Worm (Caenorhabditis elegans) whole organism, late embryonic: ENCODE data around the gene acp-7.

ENCODE experiments used
- ceh-18 ChIP-seq: sonication (generic microtip); optimal IDR thresholded peaks from 2 replicates; lab custom pipeline; 2016; ENCODE audit warnings: missing genetic modification characterization, missing compliant biosample characterization
- ceh-31 ChIP-seq: sonication (generic microtip); optimal IDR thresholded peaks from 2 replicates; lab custom pipeline; 2016; ENCODE audit warnings: missing genetic modification characterization, missing compliant biosample characterization
- ceh-9 ChIP-seq: sonication (generic microtip); optimal IDR thresholded peaks from 2 replicates; lab custom pipeline; 2016; ENCODE audit warnings: mild to moderate bottlenecking, missing genetic modification characterization, inconsistent platforms, missing compliant biosample characterization
- dmd-4 ChIP-seq: sonication (generic microtip); optimal IDR thresholded peaks from 2 replicates; lab custom pipeline; 2016; ENCODE audit warnings: borderline replicate concordance, missing genetic modification characterization, missing compliant biosample characterization
- fkh-10 ChIP-seq: fragments of 150-350 bp; optimal IDR thresholded peaks from 2 replicates; lab custom pipeline; 2014; ENCODE audit warnings: missing biosample characterization, missing genetic modification reagents, missing genetic modification characterization
- nfya-1 ChIP-seq: sonication (generic microtip); optimal IDR thresholded peaks from 2 replicates; lab custom pipeline; 2017; ENCODE audit warnings: missing genetic modification characterization, mild to moderate bottlenecking, missing compliant biosample characterization, antibody characterized with exemption, moderate library complexity
- pag-3 ChIP-seq: sonication (generic microtip); optimal IDR thresholded peaks from 2 replicates; lab custom pipeline; 2016; ENCODE audit warnings: missing compliant biosample characterization, missing genetic modification characterization, borderline replicate concordance
- pat-9 ChIP-seq: fragments of 200-800 bp; sonication (Bioruptor generic); optimal IDR thresholded peaks from 2 replicates; lab custom pipeline; 2018; ENCODE audit warnings: mild to moderate bottlenecking, missing genetic modification characterization, moderate library complexity, missing compliant biosample characterization
- pax-1 ChIP-seq: fragments of 150-350 bp; optimal IDR thresholded peaks from 2 replicates; lab custom pipeline; 2014; ENCODE audit warnings: missing biosample characterization, missing genetic modification characterization
- pha-4 ChIP-seq: fragments of 150-350 bp; optimal IDR thresholded peaks from 2 replicates; lab custom pipeline; 2018; ENCODE audit warnings: missing biosample characterization, missing genetic modification reagents, missing genetic modification characterization
- sox-2 ChIP-seq: fragments of 200-800 bp; sonication (Bioruptor generic); IDR thresholded peaks from 2 replicates; pipeline ENCODE4 v1.3.6; 2022; ENCODE audit warnings: missing genetic modification reagents, missing genetic modification characterization, missing compliant biosample characterization
- tbx-2 ChIP-seq: sonication (generic microtip); optimal IDR thresholded peaks from 2 replicates; lab custom pipeline; 2016; ENCODE audit warnings: missing genetic modification characterization, missing compliant biosample characterization
- unc-55 ChIP-seq: sonication (generic microtip); optimal IDR thresholded peaks from 2 replicates; lab custom pipeline; 2017; ENCODE audit warnings: missing biosample characterization, missing genetic modification reagents, missing genetic modification characterization

DNA sequence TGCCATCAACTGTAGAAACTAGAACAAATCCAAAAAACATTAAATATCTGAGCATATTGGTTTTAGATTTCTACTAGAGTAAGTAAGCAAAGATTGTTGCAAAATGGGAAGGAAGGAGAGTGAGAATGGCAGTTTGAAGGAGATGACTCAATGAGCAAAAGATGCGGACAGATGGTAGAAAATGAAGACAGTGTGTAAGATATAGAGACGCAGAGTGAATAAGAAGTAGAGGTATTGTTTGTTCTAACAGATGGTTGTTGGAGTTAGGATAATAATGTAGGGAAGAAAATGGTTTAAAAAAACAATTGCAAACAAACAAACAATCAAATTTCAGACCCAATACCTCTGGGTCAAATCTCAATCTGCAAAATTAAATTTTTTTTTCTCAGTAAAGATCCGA lies 39.7 kb upstream of the acp-7 start, which contains the start of gene tmed-13:
- TF ChIP-seq ceh-31 (tag; lab: Kevin White, UChicago) (no peak), ceh-9 (tag; lab: Kevin White, UChicago) (no peak), unc-55 (GFP tag; lab: Kevin White, UChicago) (no peak), fkh-10 (GFP tag; lab: Kevin White, UChicago) (no peak), pax-1 (tag; lab: Kevin White, UChicago) (no peak), ceh-18 (tag; lab: Kevin White, UChicago) (no peak), tbx-2 (tag; lab: Kevin White, UChicago) (no peak), pha-4 (tag; lab: Kevin White, UChicago) (no peak), sox-2 (no peak), pag-3 (tag; lab: Kevin White, UChicago) (no peak), nfya-1 (tag; lab: Kevin White, UChicago) (no peak), pat-9 (tag; lab: Kevin White, UChicago) (no peak), dmd-4 (tag; lab: Kevin White, UChicago) (no peak)
